Fruit fly (Drosophila melanogaster): ENCODE results near the gene CG11586.

DNA sequence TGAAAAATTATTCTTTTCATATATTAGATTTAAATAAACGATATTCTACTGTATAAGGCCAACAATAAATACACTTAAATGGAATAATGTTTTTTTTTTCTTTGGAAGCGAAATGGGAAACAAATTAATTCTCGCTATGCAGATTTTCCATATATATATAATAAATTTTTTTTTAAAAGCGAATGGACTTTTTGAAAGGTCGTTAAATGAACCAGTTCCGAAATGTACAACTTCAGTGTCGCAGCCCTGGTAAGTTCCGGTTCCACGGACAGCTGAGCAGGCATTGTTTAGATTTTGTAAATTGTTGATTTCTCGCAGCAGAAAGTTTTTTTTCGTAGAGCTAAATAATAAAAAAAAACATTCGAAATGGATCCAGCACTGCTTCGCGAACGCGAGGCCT, 24.5 kb upstream of the CG11586 start, which contains the start of gene TfIIEbeta:
- TF ChIP-seq CTCF (optimal IDR thresholded peaks at IDR 0.05) (no peak), CG8478 (optimal IDR thresholded peaks at IDR 0.05) (no peak)
